Worm (Caenorhabditis elegans) whole organism, L1 larva: ENCODE measurements around the gene del-9.

Experiments
- C16A3.4 ChIP-seq: fragments of 150-350 bp; optimal IDR thresholded peaks from 2 replicates; lab custom pipeline; 2014; ENCODE audit warnings: missing biosample characterization, missing genetic modification characterization
- F16B12.6 ChIP-seq: fragments of 150-350 bp; optimal IDR thresholded peaks from 2 replicates; lab custom pipeline; 2014; ENCODE audit warnings: missing biosample characterization, missing genetic modification characterization
- Y116A8C.19 ChIP-seq: sonication (generic microtip); optimal IDR thresholded peaks from 2 replicates; lab custom pipeline; 2016; ENCODE audit warnings: missing compliant biosample characterization, missing genetic modification characterization, borderline replicate concordance
- aly-2 ChIP-seq: fragments of 150-350 bp; optimal IDR thresholded peaks from 2 replicates; lab custom pipeline; 2014; ENCODE audit warnings: missing biosample characterization, missing genetic modification characterization
- ceh-8 ChIP-seq: fragments of 200-800 bp; sonication (Bioruptor generic); optimal IDR thresholded peaks from 2 replicates; lab custom pipeline; 2018; ENCODE audit warnings: mild to moderate bottlenecking, missing genetic modification characterization, moderate library complexity, missing compliant biosample characterization
- ceh-82 ChIP-seq, 3 experiments: fragments of 150-350 bp in 1 of 3; sonication (generic microtip) in 2 of 3; optimal IDR thresholded peaks; 2 replicates each; lab custom pipeline; 2014 to 2017; ENCODE audit warnings: missing biosample characterization in 3 of 3, missing genetic modification characterization in 3 of 3
- ces-1 ChIP-seq: fragments of 150-350 bp; optimal IDR thresholded peaks from 2 replicates; lab custom pipeline; 2014; ENCODE audit warnings: missing biosample characterization, missing genetic modification reagents, missing genetic modification characterization
- dpl-1 ChIP-seq, 3 experiments: fragments of 150-350 bp in 2 of 3; sonication (generic microtip) in 1 of 3; optimal IDR thresholded peaks; 2 replicates each; lab custom pipeline; 2014 to 2017; ENCODE audit warnings: missing biosample characterization in 3 of 3, missing genetic modification characterization in 3 of 3, missing genetic modification reagents in 3 of 3
- dsc-1 ChIP-seq: sonication (generic microtip); optimal IDR thresholded peaks from 2 replicates; lab custom pipeline; 2016; ENCODE audit warnings: mild to moderate bottlenecking, missing genetic modification characterization, missing compliant biosample characterization
- efl-1 ChIP-seq, 4 experiments: fragments of 150-350 bp; optimal IDR thresholded peaks in 3 of 4; peaks in 1 of 4; 1 replicate in 1 of 4; 2 replicates in 3 of 4; lab custom pipeline; 2014; ENCODE audit warnings: missing biosample characterization in 2 of 4, missing genetic modification characterization in 2 of 4, missing genetic modification reagents in 2 of 4
- egl-13 ChIP-seq: sonication (generic microtip); optimal IDR thresholded peaks from 2 replicates; lab custom pipeline; 2016; ENCODE audit warnings: missing genotype, missing genetic modification reagents, missing genetic modification characterization, missing compliant biosample characterization
- elt-2 ChIP-seq: sonication (generic microtip); optimal IDR thresholded peaks from 2 replicates; lab custom pipeline; 2016; ENCODE audit warnings: missing genetic modification characterization, mild to moderate bottlenecking, inconsistent platforms, missing compliant biosample characterization, missing genetic modification reagents
- elt-3 ChIP-seq, 6 experiments: fragments of 150-350 bp in 1 of 6; sonication (generic microtip); optimal IDR thresholded peaks; 2 replicates each; lab custom pipeline; 2017 to 2018; ENCODE audit warnings: missing biosample characterization in 6 of 6, missing genetic modification characterization in 6 of 6, inconsistent platforms in 1 of 6
- ets-5 ChIP-seq: fragments of 200-800 bp; sonication (Bioruptor generic); IDR thresholded peaks from 2 replicates; pipeline ENCODE4 v1.3.6; 2022; ENCODE audit warnings: missing genetic modification characterization, missing compliant biosample characterization
- fkh-4 ChIP-seq: sonication (generic microtip); optimal IDR thresholded peaks from 2 replicates; lab custom pipeline; 2016; ENCODE audit warnings: missing compliant biosample characterization, missing genetic modification characterization, borderline replicate concordance
- fkh-8 ChIP-seq: sonication (generic microtip); optimal IDR thresholded peaks from 2 replicates; lab custom pipeline; 2016; ENCODE audit warnings: mild to moderate bottlenecking, missing genetic modification characterization, missing compliant biosample characterization
- fos-1 ChIP-seq: fragments of 150-350 bp; optimal IDR thresholded peaks from 2 replicates; lab custom pipeline; 2014; ENCODE audit warnings: missing biosample characterization, missing genetic modification characterization
- hlh-17 ChIP-seq: fragments of 200-800 bp; sonication (Bioruptor generic); optimal IDR thresholded peaks from 2 replicates; lab custom pipeline; 2018; ENCODE audit warnings: missing genetic modification characterization, mild to moderate bottlenecking, missing compliant biosample characterization, moderate library complexity, borderline replicate concordance
- hlh-4 ChIP-seq: sonication (generic microtip); optimal IDR thresholded peaks from 2 replicates; lab custom pipeline; 2016; ENCODE audit warnings: mild to moderate bottlenecking, missing genetic modification characterization, missing compliant biosample characterization
- irx-1 ChIP-seq: sonication (generic microtip); optimal IDR thresholded peaks from 2 replicates; lab custom pipeline; 2016; ENCODE audit warnings: missing genetic modification characterization, missing compliant biosample characterization
- isw-1 ChIP-seq: fragments of 200-800 bp; sonication (Bioruptor generic); IDR thresholded peaks from 2 replicates; pipeline ENCODE4 v1.3.6; 2022; ENCODE audit warnings: missing genetic modification characterization, missing compliant biosample characterization
- jun-1 ChIP-seq: fragments of 150-350 bp; optimal IDR thresholded peaks from 2 replicates; lab custom pipeline; 2014; ENCODE audit warnings: missing biosample characterization, missing genetic modification reagents, missing genetic modification characterization
- lin-13 ChIP-seq: fragments of 150-350 bp; optimal IDR thresholded peaks from 2 replicates; lab custom pipeline; 2014; ENCODE audit warnings: missing biosample characterization, missing genetic modification reagents, missing genetic modification characterization
- lin-14 ChIP-seq: fragments of 200-800 bp; sonication (Bioruptor generic); optimal IDR thresholded peaks from 2 replicates; lab custom pipeline; 2018; ENCODE audit warnings: mild to moderate bottlenecking, missing genetic modification characterization, moderate library complexity, missing compliant biosample characterization
- lin-15B ChIP-seq: fragments of 150-350 bp; sonication (generic microtip); optimal IDR thresholded peaks from 3 replicates; lab custom pipeline; 2014; ENCODE audit warnings: missing biosample characterization, missing genetic modification characterization
- lin-35 ChIP-seq, 2 experiments: fragments of 150-350 bp; optimal IDR thresholded peaks; 2 replicates each; lab custom pipeline; 2014; ENCODE audit warnings: missing biosample characterization in 2 of 2, missing genetic modification characterization in 2 of 2, missing genetic modification reagents in 2 of 2
- lsy-2 ChIP-seq, 2 experiments: fragments of 150-350 bp; optimal IDR thresholded peaks; 2 replicates each; lab custom pipeline; 2014; ENCODE audit warnings: missing biosample characterization in 2 of 2, missing genetic modification characterization in 2 of 2
- nhr-19 ChIP-seq: fragments of 200-800 bp; sonication (Bioruptor generic); conservative IDR thresholded peaks from 2 replicates; pipeline ENCODE4 v1.3.6; 2022; ENCODE audit warnings: missing genetic modification characterization, missing compliant biosample characterization
- nhr-20 ChIP-seq: sonication (generic microtip); optimal IDR thresholded peaks from 2 replicates; lab custom pipeline; 2016; ENCODE audit warnings: mild to moderate bottlenecking, missing genetic modification characterization, missing compliant biosample characterization
- nhr-237 ChIP-seq: fragments of 150-350 bp; optimal IDR thresholded peaks from 2 replicates; lab custom pipeline; 2014; ENCODE audit warnings: missing biosample characterization, missing genetic modification characterization
- nhr-47 ChIP-seq: sonication (generic microtip); optimal IDR thresholded peaks from 2 replicates; lab custom pipeline; 2016; ENCODE audit warnings: mild to moderate bottlenecking, missing genetic modification characterization, moderate library complexity, missing compliant biosample characterization
- nhr-71 ChIP-seq: sonication (generic microtip); optimal IDR thresholded peaks from 2 replicates; lab custom pipeline; 2016; ENCODE audit warnings: mild to moderate bottlenecking, missing genetic modification characterization, moderate library complexity, missing compliant biosample characterization
- nhr-77 ChIP-seq: fragments of 150-350 bp; optimal IDR thresholded peaks from 2 replicates; lab custom pipeline; 2014; ENCODE audit warnings: missing biosample characterization, missing genetic modification characterization
- nhr-85 ChIP-seq: sonication (generic microtip); peaks from one replicate; lab custom pipeline; 2016; ENCODE audit warnings: missing genetic modification characterization, inconsistent platforms, missing compliant biosample characterization
- pag-3 ChIP-seq: sonication (generic microtip); optimal IDR thresholded peaks from 2 replicates; lab custom pipeline; 2017; ENCODE audit warnings: missing genetic modification characterization, mild to moderate bottlenecking, missing compliant biosample characterization, antibody characterized with exemption, borderline replicate concordance; ENCODE audit not compliant: insufficient read depth
- pax-3 ChIP-seq: fragments of 200-800 bp; sonication (Bioruptor generic); optimal IDR thresholded peaks from 2 replicates; lab custom pipeline; 2018; ENCODE audit warnings: mild to moderate bottlenecking, missing genetic modification characterization, moderate library complexity, missing compliant biosample characterization
- rnt-1 ChIP-seq: sonication (generic microtip); optimal IDR thresholded peaks from 2 replicates; lab custom pipeline; 2016; ENCODE audit warnings: mild to moderate bottlenecking, missing genetic modification characterization, moderate library complexity, missing compliant biosample characterization
- skn-1 ChIP-seq: fragments of 150-350 bp; optimal IDR thresholded peaks from 2 replicates; lab custom pipeline; 2014; ENCODE audit warnings: missing biosample characterization, missing genetic modification characterization
- snpc-4 ChIP-seq: fragments of 150-350 bp; optimal IDR thresholded peaks from 2 replicates; lab custom pipeline; 2014; ENCODE audit warnings: missing biosample characterization, missing genetic modification characterization
- snu-23 ChIP-seq: sonication (generic microtip); optimal IDR thresholded peaks from 2 replicates; lab custom pipeline; 2016; ENCODE audit warnings: missing genetic modification characterization, missing compliant biosample characterization
- swsn-7 ChIP-seq: sonication (generic microtip); optimal IDR thresholded peaks from 2 replicates; lab custom pipeline; 2016; ENCODE audit warnings: missing genetic modification characterization, missing compliant biosample characterization
- tbx-2 ChIP-seq: sonication (generic microtip); optimal IDR thresholded peaks from 2 replicates; lab custom pipeline; 2016; ENCODE audit warnings: missing genetic modification characterization, missing compliant biosample characterization
- unc-86 ChIP-seq: sonication (generic microtip); optimal IDR thresholded peaks from 2 replicates; lab custom pipeline; 2016; ENCODE audit warnings: missing genetic modification characterization, missing compliant biosample characterization
- unc-98 ChIP-seq: fragments of 200-800 bp; sonication (Bioruptor generic); IDR thresholded peaks from 2 replicates; pipeline ENCODE4 v1.3.6; 2022; ENCODE audit warnings: missing genetic modification characterization, missing compliant biosample characterization
- xbp-1 ChIP-seq: sonication (generic microtip); optimal IDR thresholded peaks from 2 replicates; lab custom pipeline; 2016; ENCODE audit warnings: missing genetic modification characterization, missing compliant biosample characterization
- zip-4 ChIP-seq: fragments of 200-800 bp; sonication (Bioruptor generic); optimal IDR thresholded peaks from 2 replicates; lab custom pipeline; 2018; ENCODE audit warnings: mild to moderate bottlenecking, missing genetic modification characterization, moderate library complexity, missing compliant biosample characterization
- ztf-11 ChIP-seq, 2 experiments: sonication (generic microtip); optimal IDR thresholded peaks; 2 replicates each; lab custom pipeline; 2016 to 2017; ENCODE audit warnings: missing genetic modification characterization in 2 of 2, missing biosample characterization in 1 of 2, missing compliant biosample characterization in 1 of 2
- ztf-4 ChIP-seq: fragments of 150-350 bp; optimal IDR thresholded peaks from 2 replicates; lab custom pipeline; 2014; ENCODE audit warnings: missing biosample characterization, missing genetic modification characterization

Gene del-9

DNA sequence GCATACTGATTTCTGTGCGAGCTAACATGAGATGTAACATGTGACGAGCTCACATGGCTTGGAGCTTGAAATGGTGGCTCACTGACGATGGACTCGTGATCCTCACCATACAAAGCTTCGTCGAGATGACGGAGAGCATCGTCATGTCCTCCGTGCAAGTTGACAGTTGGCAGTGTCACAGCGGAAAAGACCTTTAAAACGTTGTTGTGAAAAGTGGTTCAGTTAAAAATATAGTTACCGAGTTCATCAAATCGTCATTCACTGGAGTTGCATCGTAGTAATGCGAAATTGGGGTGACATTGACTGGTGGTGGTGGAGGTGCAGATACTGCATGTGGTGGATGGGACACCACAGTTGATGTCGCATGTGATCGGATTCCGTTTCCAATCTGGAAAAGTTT, 6.7 kb downstream of the del-9 start:
- TF ChIP-seq hlh-17 (GFP tag; lab: Kevin White, UChicago): no peak
- TF ChIP-seq ces-1 (GFP tag; lab: Kevin White, UChicago): no peak
- TF ChIP-seq nhr-47 (tag; lab: Kevin White, UChicago): no peak
- TF ChIP-seq zip-4 (GFP tag; lab: Kevin White, UChicago): no peak
- TF ChIP-seq unc-86: no peak
- TF ChIP-seq nhr-237 (tag; lab: Kevin White, UChicago): no peak
- no peak for TF ChIP-seq Y116A8C.19 (tag; lab: Kevin White, UChicago)
- no peak for TF ChIP-seq nhr-77 (tag; lab: Kevin White, UChicago)
- no peak for TF ChIP-seq pax-3 (tag; lab: Kevin White, UChicago)
- no peak for TF ChIP-seq skn-1
- TF ChIP-seq C16A3.4 (tag; lab: Kevin White, UChicago): no peak

DNA sequence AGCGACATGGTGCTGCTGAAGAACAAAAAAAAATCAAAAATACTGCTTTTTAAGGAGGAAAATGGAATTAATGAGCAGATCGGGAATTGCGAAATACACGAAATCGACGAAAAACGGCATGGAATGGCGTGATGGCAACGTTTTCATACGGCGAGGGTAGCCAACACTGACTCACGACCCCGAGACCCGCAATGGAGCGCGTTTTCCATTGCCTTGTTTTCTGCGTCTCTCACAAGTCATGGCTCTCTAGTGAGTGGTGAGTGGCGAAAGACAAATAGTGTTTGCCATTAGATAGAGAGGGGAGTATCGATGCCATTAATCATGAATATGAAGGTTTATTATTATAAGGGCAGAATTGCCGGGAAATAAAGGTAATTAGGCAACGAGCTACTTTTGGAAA, 11.4 kb downstream of the del-9 start, which contains the start of gene C18B2.4:
Gene C18B2.4, minus strand, starts transcription at position 15 of the 400 bp plus-strand sequence.
- TF ChIP-seq nhr-19: peak; percentile 59
- TF ChIP-seq lin-15B (tag; lab: Kevin White, UChicago): peak; percentile 43
- peak; percentile 57 for TF ChIP-seq fos-1
- peak; percentile 69 for TF ChIP-seq tbx-2 (tag; lab: Kevin White, UChicago)
- peak; percentile 45 to 79 for TF ChIP-seq lin-35 (GFP tag; optimal IDR thresholded peaks at IDR 0.05; lab: Kevin White, UChicago)
- no peak for TF ChIP-seq ceh-8 (GFP tag; lab: Kevin White, UChicago)
- peak; percentile 67 for TF ChIP-seq rnt-1
- TF ChIP-seq hlh-4: no peak
- TF ChIP-seq F16B12.6 (tag; lab: Kevin White, UChicago): peak; percentile 48
- peak; percentile 15 to 49 (median 29) for TF ChIP-seq dpl-1 (GFP tag; optimal IDR thresholded peaks at IDR 0.05; lab: Kevin White, UChicago)
- no peak for TF ChIP-seq aly-2
- peak; percentile 40 for TF ChIP-seq swsn-7 (tag; lab: Kevin White, UChicago)
- no peak for TF ChIP-seq fkh-4
- peak; percentile 93 for TF ChIP-seq lin-14
- no peak for TF ChIP-seq ztf-4 (tag; lab: Kevin White, UChicago)
- TF ChIP-seq lin-13 (GFP tag; lab: Kevin White, UChicago): no peak
- TF ChIP-seq ztf-11 (tag; optimal IDR thresholded peaks at IDR 0.05; lab: Kevin White, UChicago): peak in 1 of 2 experiments; percentile 4
- peak; percentile 64 for TF ChIP-seq snpc-4
- peak; percentile 80 for TF ChIP-seq C16A3.4 (tag; lab: Kevin White, UChicago)
- TF ChIP-seq ets-5 (GFP tag; lab: Robert Waterston, UW): no peak
- peak; percentile 77 for TF ChIP-seq jun-1
- peak; percentile 45 for TF ChIP-seq dsc-1 (tag; lab: Kevin White, UChicago)
- TF ChIP-seq ceh-82 (tag; optimal IDR thresholded peaks at IDR 0.05; lab: Kevin White, UChicago): peak; percentile 45 to 82 (median 67)
- TF ChIP-seq elt-2: peak; percentile 36
- peak; percentile 67 for TF ChIP-seq nhr-20 (tag; lab: Kevin White, UChicago)
- TF ChIP-seq isw-1 (GFP tag; lab: Robert Waterston, UW): peak; percentile 58
- peak; percentile 68 for TF ChIP-seq nhr-47 (tag; lab: Kevin White, UChicago)
- TF ChIP-seq pag-3 (tag; lab: Kevin White, UChicago): peak; percentile 91
- TF ChIP-seq lsy-2 (tag; optimal IDR thresholded peaks at IDR 0.05; lab: Kevin White, UChicago): peak; percentile 25 to 74
- peak; percentile 70 for TF ChIP-seq xbp-1 (tag; lab: Kevin White, UChicago)
- peak; percentile 81 for TF ChIP-seq nhr-71 (tag; lab: Kevin White, UChicago)
- TF ChIP-seq zip-4 (GFP tag; lab: Kevin White, UChicago): peak; percentile 51
- TF ChIP-seq efl-1 (optimal IDR thresholded peaks at IDR 0.05; lab: Kevin White, UChicago): peak; percentile 43 to 66
- TF ChIP-seq efl-1 (GFP tag; optimal IDR thresholded peaks at IDR 0.05 in 1 of 2; lab: Kevin White, UChicago): peak in 1 of 2 experiments; percentile 36
- TF ChIP-seq unc-98 (GFP tag; lab: Robert Waterston, UW): no peak
- peak; percentile 84 for TF ChIP-seq skn-1
- TF ChIP-seq snu-23 (GFP tag; lab: Kevin White, UChicago): peak; percentile 80
- TF ChIP-seq elt-3 (tag; optimal IDR thresholded peaks at IDR 0.05; lab: Kevin White, UChicago): peak in 1 of 6 experiments; percentile 1
- TF ChIP-seq fkh-8 (tag; lab: Kevin White, UChicago): peak; percentile 74
- TF ChIP-seq unc-86: peak; percentile 48
- TF ChIP-seq irx-1 (tag; lab: Kevin White, UChicago): peak; percentile 23
- no peak for TF ChIP-seq nhr-85 (tag; lab: Kevin White, UChicago)
- peak; percentile 15 for TF ChIP-seq nhr-237 (tag; lab: Kevin White, UChicago)
- peak; percentile 48 for TF ChIP-seq egl-13
- TF ChIP-seq nhr-77 (tag; lab: Kevin White, UChicago): peak; percentile 66
